Worm (Caenorhabditis elegans): ENCODE measurements around the gene C10G8.8.

- TF ChIP-seq tab-1 (GFP tag; IDR thresholded peaks at IDR 0.05) (no peak), cog-1 (tag; optimal IDR thresholded peaks at IDR 0.05) (no peak), ztf-23 (GFP tag; IDR thresholded peaks at IDR 0.05) (no peak), T22C8.4 (GFP tag; IDR thresholded peaks at IDR 0.05) (no peak), ref-1 (GFP tag; conservative IDR thresholded peaks at IDR 0.05) (no peak), med-1 (GFP tag; optimal IDR thresholded peaks at IDR 0.05; ENCODE audit: insufficient read depth) (no peak)
Measured at ce11 chrV:5329677-5330266, 1.6 kb upstream of the C10G8.8 start.
